Worm (Caenorhabditis elegans): ENCODE results near the gene F10E9.5.

The F10E9.5 gene

DNA sequence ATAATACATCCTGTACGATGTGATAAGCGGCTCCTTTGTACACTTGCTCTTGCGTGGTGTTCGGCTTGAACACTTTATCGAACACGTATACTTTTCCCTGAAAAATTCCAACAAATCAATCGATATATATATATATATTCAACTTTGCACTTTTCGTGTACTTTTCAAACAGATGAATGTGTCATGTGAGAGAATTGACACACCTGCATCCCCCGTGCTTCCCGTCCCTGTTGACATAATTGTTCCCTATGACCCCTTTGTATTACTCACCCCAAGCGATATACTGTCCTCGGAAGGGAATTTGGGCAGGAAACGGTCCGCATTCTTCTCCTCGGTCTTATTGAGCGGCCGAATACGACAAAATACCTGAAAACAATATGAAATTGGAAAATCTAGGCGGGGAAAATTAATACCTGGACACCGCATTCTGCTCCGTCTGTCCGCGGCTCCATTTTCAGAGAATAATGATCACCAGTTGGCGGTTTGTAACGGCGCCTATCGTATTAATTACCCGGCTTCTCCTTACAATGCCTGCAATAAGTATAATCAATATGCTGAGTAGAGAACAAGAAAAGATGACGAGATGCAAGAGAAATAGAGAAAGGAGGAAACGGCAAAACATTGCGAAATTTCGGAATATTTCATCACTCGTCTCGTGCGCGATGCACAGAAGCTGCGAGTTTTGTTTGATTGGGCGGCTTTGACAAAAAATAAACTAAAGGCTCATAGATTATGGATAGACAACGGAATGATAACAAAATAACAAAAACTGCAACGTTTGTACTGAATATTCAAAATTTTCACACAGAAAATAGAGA, 47.5 kb downstream of the F10E9.5 start, which contains the start of gene unc-116 (continued):
- TF ChIP-seq zip-11 (GFP tag; IDR thresholded peaks at IDR 0.05) (no peak), lin-1 (GFP tag; IDR thresholded peaks at IDR 0.05) (no peak), lin-39 (tag; optimal IDR thresholded peaks at IDR 0.05) (no peak), gei-8 (GFP tag; optimal IDR thresholded peaks at IDR 0.05) (no peak), zfp-3 (GFP tag; conservative IDR thresholded peaks at IDR 0.05) (no peak)

DNA sequence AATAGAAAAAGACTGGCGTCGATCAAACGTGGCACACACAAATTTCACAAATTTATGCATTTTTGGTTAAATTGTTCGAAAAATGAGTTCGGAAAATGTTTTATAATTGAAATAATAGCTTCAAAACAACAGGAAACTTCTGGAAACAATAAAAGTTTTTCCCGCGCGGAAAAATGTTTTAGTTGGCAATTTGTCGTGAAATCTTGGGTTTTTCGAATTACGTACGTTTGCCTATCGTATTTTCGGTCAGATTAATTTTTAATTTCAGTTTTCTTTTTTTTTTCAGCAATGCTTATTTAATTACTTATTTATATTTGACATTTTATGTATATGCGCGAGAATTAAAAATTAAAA, 48.0 kb downstream of the F10E9.5 start:
- TF ChIP-seq Y48G9A.11 (GFP tag; IDR thresholded peaks at IDR 0.05) (0 out of 2 replicates have a peak, but pooled peaks have one; percentile 9), T20F7.1 (GFP tag; optimal IDR thresholded peaks at IDR 0.05) (no peak), ZK337.2 (GFP tag; IDR thresholded peaks at IDR 0.05) (no peak), hmg-1.1 (GFP tag; IDR thresholded peaks at IDR 0.05) (no peak), F49E8.2 (tag; optimal IDR thresholded peaks at IDR 0.05; ENCODE audit: borderline replicate concordance) (no peak), ztf-7 (tag; optimal IDR thresholded peaks at IDR 0.05) (no peak), nhr-28 (tag; optimal IDR thresholded peaks at IDR 0.05) (no peak), mep-1 (tag; optimal IDR thresholded peaks at IDR 0.05) (no peak), Y105C5A.15 (GFP tag; IDR thresholded peaks at IDR 0.05) (no peak)

DNA sequence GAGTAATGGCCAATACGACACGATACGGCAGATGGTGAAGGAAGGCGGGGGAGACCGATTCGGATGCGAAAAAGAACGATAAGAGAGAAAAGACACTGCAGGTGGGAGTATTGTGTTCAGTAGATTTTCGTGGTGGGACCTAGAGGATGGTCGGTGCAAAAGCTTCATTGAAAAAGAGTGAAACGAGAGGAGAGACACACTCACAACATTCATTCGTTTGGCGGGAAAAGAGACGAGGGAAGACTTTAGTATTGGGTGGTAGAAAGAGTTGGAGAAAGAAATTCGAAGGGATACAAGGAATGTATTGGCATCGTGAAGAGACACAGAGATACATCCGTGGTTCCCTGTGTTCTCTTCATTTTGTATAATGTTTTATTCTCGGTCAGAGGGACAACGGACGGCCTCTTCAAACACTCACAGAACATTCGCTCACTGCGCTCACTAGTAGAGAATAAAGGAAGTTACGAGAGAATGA, 49.1 kb downstream of the F10E9.5 start:
- TF ChIP-seq ctbp-1 (GFP tag; IDR thresholded peaks at IDR 0.05) = peak; percentile 65
- TF ChIP-seq T20F7.1 (GFP tag; optimal IDR thresholded peaks at IDR 0.05) = peak; percentile 72
- TF ChIP-seq spr-1 (tag; optimal IDR thresholded peaks at IDR 0.05) = no peak
- TF ChIP-seq hlh-30 (tag; optimal IDR thresholded peaks at IDR 0.05; ENCODE audit: insufficient read depth) = peak; percentile 68
- no peak for TF ChIP-seq jun-1 (tag; optimal IDR thresholded peaks at IDR 0.05)
- TF ChIP-seq cey-2 (tag; optimal IDR thresholded peaks at IDR 0.05; ENCODE audit: borderline replicate concordance, insufficient read depth) = no peak
- peak; percentile 64 for TF ChIP-seq ces-1 (GFP tag; optimal IDR thresholded peaks at IDR 0.05)
- no peak for TF ChIP-seq ceh-62 (tag; optimal IDR thresholded peaks at IDR 0.05)
- no peak for TF ChIP-seq tag-97 (GFP tag; IDR thresholded peaks at IDR 0.05)
- peak; percentile 92 for TF ChIP-seq mep-1 (tag; optimal IDR thresholded peaks at IDR 0.05)
- TF ChIP-seq nhr-76 (tag; optimal IDR thresholded peaks at IDR 0.05) = no peak
- TF ChIP-seq nhr-77 (tag; optimal IDR thresholded peaks at IDR 0.05) = peak; percentile 58
- no peak for TF ChIP-seq dmd-8 (GFP tag; IDR thresholded peaks at IDR 0.05)
- TF ChIP-seq ceh-28 (tag; optimal IDR thresholded peaks at IDR 0.05) = no peak
- peak; percentile 64 for TF ChIP-seq nhr-6 (tag; optimal IDR thresholded peaks at IDR 0.05)
- TF ChIP-seq mxl-3 (GFP tag; optimal IDR thresholded peaks at IDR 0.05) = peak; percentile 71
- TF ChIP-seq nhr-10 (tag; optimal IDR thresholded peaks at IDR 0.05) = no peak
- no peak for TF ChIP-seq zip-11 (GFP tag; IDR thresholded peaks at IDR 0.05)
- TF ChIP-seq mdl-1 (tag; optimal IDR thresholded peaks at IDR 0.05) = peak in 1 of 2 experiments; percentile 58
- TF ChIP-seq Y48G9A.11 (GFP tag; IDR thresholded peaks at IDR 0.05) = no peak
- no peak for TF ChIP-seq ZK337.2 (GFP tag; IDR thresholded peaks at IDR 0.05)
- no peak for TF ChIP-seq zfp-2 (tag; optimal IDR thresholded peaks at IDR 0.05)
- TF ChIP-seq saeg-2 (GFP tag; IDR thresholded peaks at IDR 0.05) = no peak
- TF ChIP-seq daf-19 (GFP tag; conservative IDR thresholded peaks at IDR 0.05) = no peak
- TF ChIP-seq egl-43 (GFP tag; IDR thresholded peaks at IDR 0.05) = no peak; the same call in 1 of the 2 replicates
- no peak for TF ChIP-seq mdt-29 (GFP tag; IDR thresholded peaks at IDR 0.05)
- no peak for TF ChIP-seq lin-29 (GFP tag; IDR thresholded peaks at IDR 0.05)
- TF ChIP-seq mxl-2 (GFP tag; conservative IDR thresholded peaks at IDR 0.05) = no peak
- TF ChIP-seq set-16 (GFP tag; IDR thresholded peaks at IDR 0.05) = no peak
- TF ChIP-seq ceh-32 (tag; optimal IDR thresholded peaks at IDR 0.05; ENCODE audit: poor library complexity) = no peak
- TF ChIP-seq F44E2.7 (GFP tag; IDR thresholded peaks at IDR 0.05) = no peak
- peak; percentile 73 for TF ChIP-seq dpl-1 (GFP tag; optimal IDR thresholded peaks at IDR 0.05)
- no peak for TF ChIP-seq Y75B8A.6 (GFP tag; IDR thresholded peaks at IDR 0.05)
- TF ChIP-seq ceh-44 (GFP tag; IDR thresholded peaks at IDR 0.05) = no peak
- TF ChIP-seq lin-38 (GFP tag; IDR thresholded peaks at IDR 0.05) = peak; percentile 68
- no peak for TF ChIP-seq snpc-1.2 (GFP tag; IDR thresholded peaks at IDR 0.05)
- no peak for TF ChIP-seq fos-1 (tag; optimal IDR thresholded peaks at IDR 0.05)
